Fruit fly (Drosophila melanogaster): ENCODE measurements around the gene CG31223.

dm6 chr3R:20846316-20846715 is 15.4 kb downstream of the CG31223 start:
- TF ChIP-seq CG6163 (GFP tag; IDR thresholded peaks at IDR 0.05) = no peak
- TF ChIP-seq CG11294 (GFP tag; IDR thresholded peaks at IDR 0.05) = no peak
- no peak for TF ChIP-seq Sox15 (GFP tag; optimal IDR thresholded peaks at IDR 0.05)
- TF ChIP-seq CG11902 (GFP tag; optimal IDR thresholded peaks at IDR 0.05) = no peak
- no peak for TF ChIP-seq ss (GFP tag; optimal IDR thresholded peaks at IDR 0.05)
- TF ChIP-seq OdsH (GFP tag; optimal IDR thresholded peaks at IDR 0.05) = no peak
- TF ChIP-seq Hr38 (GFP tag; optimal IDR thresholded peaks at IDR 0.05) = no peak
- no peak for TF ChIP-seq CG15336 (GFP tag; IDR thresholded peaks at IDR 0.05)
- TF ChIP-seq Sox102F (GFP tag; optimal IDR thresholded peaks at IDR 0.05) = no peak
- no peak for TF ChIP-seq eg (GFP tag; IDR thresholded peaks at IDR 0.05)
- no peak for TF ChIP-seq lz (GFP tag; optimal IDR thresholded peaks at IDR 0.05)
- TF ChIP-seq CG31627 (GFP tag; optimal IDR thresholded peaks at IDR 0.05) = no peak
- no peak for TF ChIP-seq Eip93F (GFP tag; optimal IDR thresholded peaks at IDR 0.05)
- TF ChIP-seq CG11762 (GFP tag; optimal IDR thresholded peaks at IDR 0.05; ENCODE audit: insufficient read depth) = no peak
